Worm (Caenorhabditis elegans): ENCODE data around the gene aptf-3.

The aptf-3 gene

DNA sequence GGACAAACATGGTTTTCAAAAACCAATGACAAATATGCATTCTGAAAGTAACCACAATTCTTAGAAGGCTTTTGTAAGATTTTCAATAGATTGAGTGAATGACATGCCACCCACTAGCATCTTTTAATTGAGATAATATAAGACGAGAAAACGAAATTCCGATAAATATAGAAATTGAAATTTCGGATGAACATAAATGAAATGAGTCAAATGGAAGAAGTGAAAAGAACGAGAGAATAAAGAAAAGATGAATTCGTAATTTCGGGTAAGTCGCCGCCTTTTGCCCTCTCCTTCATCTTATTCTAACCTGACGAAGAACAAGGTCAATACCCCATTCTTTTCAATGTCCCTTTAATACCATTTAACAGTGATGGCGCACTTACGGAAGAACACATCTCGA lies 48.4 kb downstream of the aptf-3 start:
- TF ChIP-seq ceh-14 (tag; optimal IDR thresholded peaks at IDR 0.05) (no peak), fkh-10 (GFP tag; optimal IDR thresholded peaks at IDR 0.05) (no peak), sox-2 (GFP tag; IDR thresholded peaks at IDR 0.05) (no peak)

DNA sequence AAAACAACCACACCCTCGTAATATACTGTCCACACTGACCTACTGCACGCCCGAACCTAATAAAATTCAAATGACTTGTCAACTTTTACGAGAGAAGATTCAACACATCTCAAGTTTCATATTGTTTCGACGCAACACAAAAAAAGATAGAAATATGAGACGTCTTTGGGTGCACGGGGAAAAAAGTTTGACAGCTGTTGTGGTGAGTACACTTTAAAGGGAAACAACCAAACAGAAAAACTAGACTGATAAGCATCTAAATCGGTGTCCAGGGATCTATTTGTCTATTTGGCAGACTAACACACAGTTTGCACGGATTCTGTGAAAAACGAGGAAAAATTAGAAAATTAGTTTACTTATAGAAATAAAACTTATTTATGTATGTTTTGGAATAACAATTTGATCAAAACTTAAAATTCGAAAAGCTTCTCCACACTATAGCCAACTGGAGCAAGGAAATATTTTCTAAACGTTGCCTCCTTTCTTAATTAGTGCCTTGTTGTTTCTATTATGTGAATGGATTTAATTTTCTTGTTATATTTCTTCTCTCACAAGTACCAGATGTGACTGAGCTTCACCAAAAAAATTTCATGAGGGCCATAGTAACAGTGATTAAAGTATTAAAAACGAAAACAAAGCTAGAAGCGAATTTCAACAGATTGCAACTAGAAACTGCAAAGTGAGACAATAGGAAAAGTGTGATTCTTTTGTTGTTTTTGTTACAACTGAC lies 49.8 kb downstream of the aptf-3 start:
- no peak for TF ChIP-seq nfya-1 (tag; optimal IDR thresholded peaks at IDR 0.05)
- TF ChIP-seq unc-86 (tag; optimal IDR thresholded peaks at IDR 0.05) = no peak
- peak; percentile 33 for TF ChIP-seq ceh-34 (tag; optimal IDR thresholded peaks at IDR 0.05)
